Fruit fly (Drosophila melanogaster): Measurements from ENCODE around the gene CG42590.

Gene CG42590

dm6 chr3L:8093553-8093952, 24.5 kb upstream of the CG42590 start (continued):
- no peak for TF ChIP-seq CG17359 (tag; optimal IDR thresholded peaks at IDR 0.05)
- TF ChIP-seq CG8388 (GFP tag; optimal IDR thresholded peaks at IDR 0.05): no peak
- TF ChIP-seq CG17568 (GFP tag; optimal IDR thresholded peaks at IDR 0.05): peak; percentile 55
- no peak for TF ChIP-seq CG4707 (GFP tag; optimal IDR thresholded peaks at IDR 0.05)
- TF ChIP-seq CG31224 (GFP tag; IDR thresholded peaks at IDR 0.05): no peak
- no peak for TF ChIP-seq CG10462 (GFP tag; optimal IDR thresholded peaks at IDR 0.05)
- TF ChIP-seq CG12155 (GFP tag; optimal IDR thresholded peaks at IDR 0.05): no peak
- no peak for TF ChIP-seq CG11247 (GFP tag; IDR thresholded peaks at IDR 0.05)
- no peak for TF ChIP-seq NFAT (GFP tag; IDR thresholded peaks at IDR 0.05)
- TF ChIP-seq CG14014 (GFP tag; IDR thresholded peaks at IDR 0.05): no peak
- TF ChIP-seq zfh1 (GFP tag; IDR thresholded peaks at IDR 0.05): no peak
- peak; percentile 1 for TF ChIP-seq salm (tag; optimal IDR thresholded peaks at IDR 0.05)
- peak; percentile 64 for TF ChIP-seq lab (GFP tag; optimal IDR thresholded peaks at IDR 0.05)
- no peak for TF ChIP-seq D19A (tag; optimal IDR thresholded peaks at IDR 0.05)
- TF ChIP-seq danr (GFP tag; IDR thresholded peaks at IDR 0.05): no peak
- TF ChIP-seq CG1233 (GFP tag; optimal IDR thresholded peaks at IDR 0.05): no peak
- no peak for TF ChIP-seq CG4730 (GFP tag; IDR thresholded peaks at IDR 0.05)
- peak; percentile 37 for TF ChIP-seq CG6765 (GFP tag; optimal IDR thresholded peaks at IDR 0.05)
- no peak for TF ChIP-seq HLH54F (GFP tag; optimal IDR thresholded peaks at IDR 0.05)
- TF ChIP-seq fru (optimal IDR thresholded peaks at IDR 0.05): no peak
- TF ChIP-seq CG17612 (GFP tag; IDR thresholded peaks at IDR 0.05): no peak
- TF ChIP-seq CG16815 (GFP tag; optimal IDR thresholded peaks at IDR 0.05): no peak
- no peak for TF ChIP-seq ase (GFP tag; IDR thresholded peaks at IDR 0.05)
- peak; percentile 11 for TF ChIP-seq unpg (GFP tag; optimal IDR thresholded peaks at IDR 0.05)
- peak; percentile 56; the same call in 1 of the 2 replicates for TF ChIP-seq Atf6 (GFP tag; IDR thresholded peaks at IDR 0.05)
- no peak for TF ChIP-seq CG14050 (GFP tag; IDR thresholded peaks at IDR 0.05)
- TF ChIP-seq dysf (GFP tag; IDR thresholded peaks at IDR 0.05): peak; percentile 20; the same call in 1 of the 3 replicates
- no peak for TF ChIP-seq CG14667 (GFP tag; IDR thresholded peaks at IDR 0.05)
- TF ChIP-seq Fer2 (tag; optimal IDR thresholded peaks at IDR 0.05): no peak
- TF ChIP-seq maf-S (GFP tag; optimal IDR thresholded peaks at IDR 0.05): no peak
- TF ChIP-seq trh (GFP tag; optimal IDR thresholded peaks at IDR 0.05): no peak
- no peak for TF ChIP-seq H2.0 (GFP tag; IDR thresholded peaks at IDR 0.05)
- TF ChIP-seq wek (GFP tag; optimal IDR thresholded peaks at IDR 0.05): peak; percentile 89
- TF ChIP-seq Mes4 (GFP tag; optimal IDR thresholded peaks at IDR 0.05): no peak
- TF ChIP-seq CG14441 (GFP tag; IDR thresholded peaks at IDR 0.05): no peak
- TF ChIP-seq gfzf (GFP tag; optimal IDR thresholded peaks at IDR 0.05): no peak
- no peak for TF ChIP-seq Aef1 (GFP tag; IDR thresholded peaks at IDR 0.05)
- no peak for TF ChIP-seq dmrt99B (tag; optimal IDR thresholded peaks at IDR 0.05)
- TF ChIP-seq bcd (GFP tag; optimal IDR thresholded peaks at IDR 0.05): no peak
- TF ChIP-seq CG10543 (GFP tag; optimal IDR thresholded peaks at IDR 0.05): peak; percentile 79
- TF ChIP-seq ara (GFP tag; IDR thresholded peaks at IDR 0.05): no peak
- TF ChIP-seq Gsc (GFP tag; IDR thresholded peaks at IDR 0.05): no peak
- TF ChIP-seq Adf1 (GFP tag; IDR thresholded peaks at IDR 0.05): no peak; the same call in 1 of the 2 replicates
- TF ChIP-seq CG1024 (GFP tag; IDR thresholded peaks at IDR 0.05): no peak
- no peak for TF ChIP-seq sima (GFP tag; optimal IDR thresholded peaks at IDR 0.05)
- no peak for TF ChIP-seq CG2875 (GFP tag; optimal IDR thresholded peaks at IDR 0.05)
- TF ChIP-seq hth (optimal IDR thresholded peaks at IDR 0.05): no peak
- TF ChIP-seq psq (GFP tag; optimal IDR thresholded peaks at IDR 0.05): no peak
- no peak for TF ChIP-seq CG14965 (GFP tag; optimal IDR thresholded peaks at IDR 0.05; ENCODE audit: borderline replicate concordance)
- TF ChIP-seq ems (GFP tag; optimal IDR thresholded peaks at IDR 0.05): no peak
- no peak for TF ChIP-seq CG11085 (GFP tag; IDR thresholded peaks at IDR 0.05)
- TF ChIP-seq p53 (GFP tag; optimal IDR thresholded peaks at IDR 0.05): no peak
- TF ChIP-seq zf30C (GFP tag; optimal IDR thresholded peaks at IDR 0.05): no peak
- TF ChIP-seq CG11695 (GFP tag; IDR thresholded peaks at IDR 0.05): no peak

Measured in whole organism, embryonic.